Worm (Caenorhabditis elegans) whole organism, midembryonic: ENCODE measurements around the gene str-248.

Experiments used
- T22C8.4 ChIP-seq: fragments of 200-800 bp; sonication (Bioruptor generic); IDR thresholded peaks from 2 replicates; pipeline ENCODE4 v1.3.6; 2022; ENCODE audit warnings: missing genetic modification characterization, missing compliant biosample characterization
- cog-1 ChIP-seq: sonication (generic microtip); optimal IDR thresholded peaks from 2 replicates; lab custom pipeline; 2016; ENCODE audit warnings: missing genetic modification characterization, missing compliant biosample characterization
- flt-1 ChIP-seq: fragments of 200-800 bp; sonication (Bioruptor generic); IDR thresholded peaks from 2 replicates; pipeline ENCODE4 v1.3.6; 2022; ENCODE audit warnings: missing genetic modification characterization, missing compliant biosample characterization
- klf-2 ChIP-seq: fragments of 200-800 bp; sonication (Bioruptor generic); conservative IDR thresholded peaks from 2 replicates; pipeline ENCODE4 v1.3.6; 2022; ENCODE audit warnings: missing genetic modification reagents, missing genetic modification characterization, missing compliant biosample characterization
- med-1 ChIP-seq: sonication (generic microtip); optimal IDR thresholded peaks from 2 replicates; lab custom pipeline; 2017; ENCODE audit warnings: missing genetic modification characterization, mild to moderate bottlenecking, missing compliant biosample characterization, antibody characterized with exemption, missing genetic modification reagents; ENCODE audit not compliant: insufficient read depth
- ref-1 ChIP-seq: fragments of 200-800 bp; sonication (Bioruptor generic); conservative IDR thresholded peaks from 2 replicates; pipeline ENCODE4 v1.3.6; 2022; ENCODE audit warnings: missing genetic modification reagents, missing genetic modification characterization, missing compliant biosample characterization
- tab-1 ChIP-seq: fragments of 200-800 bp; sonication (Bioruptor generic); IDR thresholded peaks from 2 replicates; pipeline ENCODE4 v1.3.6; 2022; ENCODE audit warnings: missing genetic modification characterization, missing compliant biosample characterization
- ztf-23 ChIP-seq: fragments of 200-800 bp; sonication (Bioruptor generic); IDR thresholded peaks from 2 replicates; pipeline ENCODE4 v1.3.6; 2022; ENCODE audit warnings: missing genetic modification reagents, missing genetic modification characterization, missing compliant biosample characterization
- ztf-29 ChIP-seq: fragments of 200-800 bp; sonication (Bioruptor generic); IDR thresholded peaks from 2 replicates; pipeline ENCODE4 v1.3.6; 2022; ENCODE audit warnings: missing genetic modification reagents, missing genetic modification characterization, missing compliant biosample characterization

DNA sequence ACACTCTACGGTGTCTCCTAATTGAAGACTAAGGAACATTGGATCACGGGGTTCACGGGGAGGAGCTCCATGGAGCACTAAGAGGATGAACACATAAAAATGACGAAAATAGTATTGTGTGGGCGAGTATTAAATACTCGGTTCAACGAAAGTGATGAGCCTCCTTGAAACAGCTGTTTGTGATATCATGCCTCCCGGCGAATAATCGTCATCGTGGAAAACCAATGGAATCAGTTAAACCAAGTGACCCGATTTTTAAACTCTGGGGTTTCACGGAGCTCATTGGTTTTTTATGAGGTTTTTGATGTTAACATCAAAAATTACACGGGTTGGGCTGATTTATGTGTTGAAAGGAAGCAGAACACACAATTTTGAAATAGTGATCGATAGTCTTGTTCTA, 32.1 kb upstream of the str-248 start:
- no peak for TF ChIP-seq klf-2 (GFP tag; lab: Robert Waterston, UW)
- TF ChIP-seq ref-1 (GFP tag; lab: Robert Waterston, UW): no peak
- no peak for TF ChIP-seq tab-1
- no peak for TF ChIP-seq T22C8.4
- no peak for TF ChIP-seq med-1 (GFP tag; lab: Kevin White, UChicago)
- no peak for TF ChIP-seq ztf-23 (GFP tag; lab: Robert Waterston, UW)
- TF ChIP-seq flt-1: no peak
- TF ChIP-seq ztf-29 (GFP tag; lab: Robert Waterston, UW): no peak
- TF ChIP-seq cog-1: no peak
